Fruit fly (Drosophila melanogaster) whole organism, larva: ENCODE data around the gene Tig.

Experiments
- noc ChIP-seq: fragments of 200-800 bp; sonication (Bioruptor generic); optimal IDR thresholded peaks from 3 replicates; lab custom pipeline; 2019; ENCODE audit warnings: missing biosample characterization, mild to moderate bottlenecking, missing genetic modification characterization, moderate library complexity

Tig gene

dm6 chr2L:6447581-6448333 lies 24.6 kb upstream of the Tig start:
- peak; percentile 13 for TF ChIP-seq noc (tag; lab: Kevin White, UChicago)

- TF ChIP-seq noc (tag; lab: Kevin White, UChicago) = no peak
These were observed 3.2 kb upstream of the Tig start for dm6 chr2L:6426329-6426728.

- no peak for TF ChIP-seq noc (tag; lab: Kevin White, UChicago)
These were observed 1.1 kb upstream of the Tig start, which contains the start of gene Fic for dm6 chr2L:6424198-6424597. TSS of gene Fic (plus strand) at chr2L:6424336.

- TF ChIP-seq noc (tag; lab: Kevin White, UChicago) = peak; percentile 9
These were observed 622 bp downstream of the Tig start for dm6 chr2L:6422488-6422887.

dm6 chr2L:6421495-6421894 lies 1.6 kb downstream of the Tig start:
- TF ChIP-seq noc (tag; lab: Kevin White, UChicago) = no peak

- no peak for TF ChIP-seq noc (tag; lab: Kevin White, UChicago)
These were observed 11.2 kb downstream of the Tig start, which contains the start of gene CG13982 for dm6 chr2L:6411953-6412352. TSS of gene CG13982 (plus strand) at chr2L:6412315.

dm6 chr2L:6411089-6411757 lies 11.9 kb downstream of the Tig start, which contains the start of gene DIP-epsilon:
TSS of gene DIP-epsilon (minus strand) at chr2L:6411326.
- no peak for TF ChIP-seq noc (tag; lab: Kevin White, UChicago)

dm6 chr2L:6397149-6397548 lies 26.0 kb downstream of the Tig start, which contains the start of gene CG42369:
TSS of gene CG42369 (minus strand) at chr2L:6397249.
- TF ChIP-seq noc (tag; lab: Kevin White, UChicago) = no peak

- no peak for TF ChIP-seq noc (tag; lab: Kevin White, UChicago)
These were observed 31.6 kb downstream of the Tig start for dm6 chr2L:6391469-6391868.

dm6 chr2L:6387068-6387467 lies 36.0 kb downstream of the Tig start:
- no peak for TF ChIP-seq noc (tag; lab: Kevin White, UChicago)

dm6 chr2L:6385409-6385808 lies 37.7 kb downstream of the Tig start, which contains the start of gene Nepl6:
TSS of gene Nepl6 (minus strand) at chr2L:6385512.
- no peak for TF ChIP-seq noc (tag; lab: Kevin White, UChicago)

dm6 chr2L:6380966-6381365 lies 42.1 kb downstream of the Tig start, which contains the start of gene Nepl5:
TSS of gene Nepl5 (plus strand) at chr2L:6381266.
- TF ChIP-seq noc (tag; lab: Kevin White, UChicago) = no peak

dm6 chr2L:6379197-6379596 lies 43.9 kb downstream of the Tig start:
- TF ChIP-seq noc (tag; lab: Kevin White, UChicago) = no peak

- TF ChIP-seq noc (tag; lab: Kevin White, UChicago) = no peak
These were observed 50.0 kb downstream of the Tig start for dm6 chr2L:6373141-6373540.

- TF ChIP-seq noc (tag; lab: Kevin White, UChicago) = no peak
These were observed 51.0 kb downstream of the Tig start, which contains the start of gene slam for dm6 chr2L:6372088-6372487. TSS of gene slam (plus strand) at chr2L:6372388.

- TF ChIP-seq noc (tag; lab: Kevin White, UChicago) = no peak
These were observed 52.0 kb downstream of the Tig start for dm6 chr2L:6371025-6371641.
